Worm (Caenorhabditis elegans) whole organism, young adult: ENCODE results near the gene T01E8.8.

ENCODE experiments used
- F39B2.1 ChIP-seq: fragments of 200-800 bp; sonication (Bioruptor generic); IDR thresholded peaks from 2 replicates; pipeline ENCODE4 v1.3.6; 2022; ENCODE audit warnings: missing genetic modification reagents, missing genetic modification characterization, missing compliant biosample characterization
- athp-1 ChIP-seq: sonication (generic microtip); optimal IDR thresholded peaks from 2 replicates; lab custom pipeline; 2017; ENCODE audit warnings: mild to moderate bottlenecking, missing genetic modification characterization, missing compliant biosample characterization
- him-1 ChIP-seq: sonication (generic microtip); optimal IDR thresholded peaks from 2 replicates; lab custom pipeline; 2016; ENCODE audit warnings: missing genotype, missing genetic modification reagents, missing genetic modification characterization, missing compliant biosample characterization
- hsf-1 ChIP-seq: fragments of 200-800 bp; sonication (Bioruptor generic); IDR thresholded peaks from 2 replicates; pipeline ENCODE4 v1.3.6; 2022; ENCODE audit warnings: missing genetic modification reagents, missing genetic modification characterization, missing compliant biosample characterization
- nfyb-1 ChIP-seq: fragments of 200-800 bp; sonication (Bioruptor generic); IDR thresholded peaks from 2 replicates; pipeline ENCODE4 v1.3.6; 2022; ENCODE audit warnings: missing genetic modification reagents, missing genetic modification characterization, missing compliant biosample characterization

DNA sequence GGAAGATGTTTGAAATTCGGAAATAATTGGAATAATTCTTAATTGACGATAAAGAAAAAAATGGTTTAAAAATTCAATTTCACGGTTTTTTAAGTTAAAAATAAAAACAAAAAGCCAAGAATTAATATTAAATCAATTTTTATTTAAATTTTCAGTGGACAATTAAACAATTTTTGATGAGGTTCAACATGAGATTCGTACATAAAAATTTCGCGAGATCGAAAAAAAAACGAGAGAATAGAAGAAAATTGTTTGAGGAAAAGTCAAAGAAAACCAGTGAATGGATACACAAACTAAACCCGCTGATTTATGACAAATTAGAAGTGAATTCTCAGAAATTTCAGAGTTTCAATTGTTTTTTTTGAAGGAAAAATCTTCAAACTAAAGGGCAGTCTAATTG lies 39.0 kb downstream of the T01E8.8 start, which contains the start of gene F54B3.2:
- TF ChIP-seq nfyb-1 = no peak
- no peak for TF ChIP-seq F39B2.1
- TF ChIP-seq athp-1 (tag; lab: Kevin White, UChicago) = no peak
- no peak for TF ChIP-seq him-1 (tag; lab: Kevin White, UChicago)
- TF ChIP-seq hsf-1 (GFP tag; lab: Robert Waterston, UW) = no peak
